Worm (Caenorhabditis elegans) whole organism, midembryonic: ENCODE measurements around the gene set-15.

Source experiments
- T22C8.4 ChIP-seq: fragments of 200-800 bp; sonication (Bioruptor generic); IDR thresholded peaks from 2 replicates; pipeline ENCODE4 v1.3.6; 2022; ENCODE audit warnings: missing genetic modification characterization, missing compliant biosample characterization
- flt-1 ChIP-seq: fragments of 200-800 bp; sonication (Bioruptor generic); IDR thresholded peaks from 2 replicates; pipeline ENCODE4 v1.3.6; 2022; ENCODE audit warnings: missing genetic modification characterization, missing compliant biosample characterization
- klf-2 ChIP-seq: fragments of 200-800 bp; sonication (Bioruptor generic); conservative IDR thresholded peaks from 2 replicates; pipeline ENCODE4 v1.3.6; 2022; ENCODE audit warnings: missing genetic modification reagents, missing genetic modification characterization, missing compliant biosample characterization
- ztf-29 ChIP-seq: fragments of 200-800 bp; sonication (Bioruptor generic); IDR thresholded peaks from 2 replicates; pipeline ENCODE4 v1.3.6; 2022; ENCODE audit warnings: missing genetic modification reagents, missing genetic modification characterization, missing compliant biosample characterization

ce11 chrIV:4829641-4830040, 49.6 kb upstream of the set-15 start:
- TF ChIP-seq T22C8.4 (GFP tag; lab: Robert Waterston, UW) (no peak), ztf-29 (no peak), klf-2 (no peak), flt-1 (GFP tag; lab: Robert Waterston, UW) (no peak)
